Worm (Caenorhabditis elegans) whole organism, L4/young adult: ENCODE results near the gene pah-1.

Experiments
- W03F9.2 ChIP-seq: fragments of 150-350 bp; optimal IDR thresholded peaks from 2 replicates; lab custom pipeline; 2014; ENCODE audit warnings: missing biosample characterization, missing genetic modification characterization
- dao-5 ChIP-seq: sonication (generic microtip); optimal IDR thresholded peaks from 2 replicates; lab custom pipeline; 2016; ENCODE audit warnings: missing genotype, missing genetic modification characterization, moderate library complexity, missing compliant biosample characterization
- him-1 ChIP-seq: sonication (generic microtip); optimal IDR thresholded peaks from 2 replicates; lab custom pipeline; 2016; ENCODE audit warnings: missing genotype, missing genetic modification reagents, missing genetic modification characterization, missing compliant biosample characterization

ce11 chrII:8769375-8769774 lies 2.6 kb upstream of the pah-1 start:
- TF ChIP-seq him-1 (tag; lab: Kevin White, UChicago): no peak
- no peak for TF ChIP-seq W03F9.2 (tag; lab: Kevin White, UChicago)
- TF ChIP-seq dao-5 (tag; lab: Kevin White, UChicago): no peak
